Fruit fly (Drosophila melanogaster): ENCODE data around the gene CG2260.

CG2260 gene

dm6 chrX:8100026-8100825, 20.7 kb downstream of the CG2260 start (continued):
- no peak for TF ChIP-seq D (optimal IDR thresholded peaks at IDR 0.05)
- peak; percentile 78 for TF ChIP-seq D (GFP tag; optimal IDR thresholded peaks at IDR 0.05)
- no peak for TF ChIP-seq CG8290 (GFP tag; optimal IDR thresholded peaks at IDR 0.05)
- TF ChIP-seq CG8290 (tag; optimal IDR thresholded peaks at IDR 0.05) = peak in 1 of 2 experiments; percentile 53
- 0 out of 2 replicates have a peak, but pooled peaks have one; percentile 8 for TF ChIP-seq Gsc (GFP tag; IDR thresholded peaks at IDR 0.05)
- no peak for TF ChIP-seq ac (GFP tag; optimal IDR thresholded peaks at IDR 0.05)
- no peak for TF ChIP-seq sc (optimal IDR thresholded peaks at IDR 0.05)
- TF ChIP-seq sc (GFP tag; optimal IDR thresholded peaks at IDR 0.05) = peak; percentile 69
- peak; percentile 67; the same call in 1 of the 3 replicates for TF ChIP-seq jigr1 (GFP tag; IDR thresholded peaks at IDR 0.05)
- TF ChIP-seq CG9932 (GFP tag; IDR thresholded peaks at IDR 0.05) = peak; percentile 72
- TF ChIP-seq aop (GFP tag; IDR thresholded peaks at IDR 0.05) = no peak
- TF ChIP-seq Fer3 (tag; optimal IDR thresholded peaks at IDR 0.05) = peak; percentile 82
- TF ChIP-seq Lim3 (GFP tag; IDR thresholded peaks at IDR 0.05) = no peak
- peak; percentile 49 for TF ChIP-seq jumu (GFP tag; optimal IDR thresholded peaks at IDR 0.05)
- peak; percentile 71 for TF ChIP-seq CG12071 (GFP tag; optimal IDR thresholded peaks at IDR 0.05)
- peak; percentile 34 for TF ChIP-seq CG10565 (GFP tag; optimal IDR thresholded peaks at IDR 0.05)
- TF ChIP-seq abd-A (tag; optimal IDR thresholded peaks at IDR 0.05) = peak; percentile 61
- TF ChIP-seq CG1602 (GFP tag; optimal IDR thresholded peaks at IDR 0.05) = peak; percentile 43
- peak; percentile 93 for TF ChIP-seq sens (GFP tag)
- peak; percentile 80 for TF ChIP-seq CG11504 (tag; optimal IDR thresholded peaks at IDR 0.05)
- peak; percentile 67 for TF ChIP-seq CG34376 (GFP tag; optimal IDR thresholded peaks at IDR 0.05)
- TF ChIP-seq CG12744 (GFP tag; optimal IDR thresholded peaks at IDR 0.05) = peak; percentile 53
- TF ChIP-seq CG4707 (GFP tag; optimal IDR thresholded peaks at IDR 0.05) = no peak
- no peak for TF ChIP-seq CG7745 (tag; optimal IDR thresholded peaks at IDR 0.05)
- no peak for TF ChIP-seq CG30020 (tag; optimal IDR thresholded peaks at IDR 0.05)
- peak; percentile 32 for TF ChIP-seq twi (tag; optimal IDR thresholded peaks at IDR 0.05)
- peak; percentile 42 for TF ChIP-seq kah (GFP tag; optimal IDR thresholded peaks at IDR 0.05)

- TF ChIP-seq Rx (GFP tag; IDR thresholded peaks at IDR 0.05) = no peak
- no peak for TF ChIP-seq Mrtf (GFP tag; IDR thresholded peaks at IDR 0.05)
- no peak for TF ChIP-seq dpn (GFP tag; optimal IDR thresholded peaks at IDR 0.05)
- TF ChIP-seq rib (GFP tag; IDR thresholded peaks at IDR 0.05) = no peak
- TF ChIP-seq NC2β (GFP tag; optimal IDR thresholded peaks at IDR 0.05) = peak; percentile 3
- TF ChIP-seq sens (GFP tag) = peak; percentile 65
- TF ChIP-seq CG1529 (GFP tag; optimal IDR thresholded peaks at IDR 0.05) = peak; percentile 8
- TF ChIP-seq CG17568 (GFP tag; optimal IDR thresholded peaks at IDR 0.05) = peak; percentile 14
- no peak for TF ChIP-seq CG30020 (tag; optimal IDR thresholded peaks at IDR 0.05)
- TF ChIP-seq BEAF-32 (GFP tag; optimal IDR thresholded peaks at IDR 0.05) = peak; percentile 49
- no peak for TF ChIP-seq stc (GFP tag; IDR thresholded peaks at IDR 0.05)
- peak; percentile 29 for TF ChIP-seq CG10267 (tag; optimal IDR thresholded peaks at IDR 0.05)
- peak; percentile 6 for TF ChIP-seq BtbVII (GFP tag; optimal IDR thresholded peaks at IDR 0.05)
- peak; percentile 91 for TF ChIP-seq CG15514 (GFP tag; optimal IDR thresholded peaks at IDR 0.05)
- no peak for TF ChIP-seq CG11093 (GFP tag; IDR thresholded peaks at IDR 0.05)
- no peak for TF ChIP-seq gsb-n (tag; optimal IDR thresholded peaks at IDR 0.05)
- peak; percentile 70 for TF ChIP-seq pita (GFP tag; optimal IDR thresholded peaks at IDR 0.05)
- peak; percentile 39 for TF ChIP-seq HmgZ (tag; optimal IDR thresholded peaks at IDR 0.05)
- peak; percentile 37; the same call in 1 of the 2 replicates for TF ChIP-seq CG3847 (GFP tag; IDR thresholded peaks at IDR 0.05)
- peak; percentile 54 for TF ChIP-seq cg (GFP tag; optimal IDR thresholded peaks at IDR 0.05)
- 0 out of 3 replicates have a peak, but pooled peaks have one; percentile 25 for TF ChIP-seq ci (GFP tag; IDR thresholded peaks at IDR 0.05)
- peak; percentile 72 for TF ChIP-seq Lhr (GFP tag; optimal IDR thresholded peaks at IDR 0.05)
- no peak for TF ChIP-seq pho (GFP tag; optimal IDR thresholded peaks at IDR 0.05)
- no peak for TF ChIP-seq CG12155 (GFP tag; optimal IDR thresholded peaks at IDR 0.05)
- no peak for TF ChIP-seq B-H1 (GFP tag; IDR thresholded peaks at IDR 0.05)
- TF ChIP-seq CG13624 (GFP tag; optimal IDR thresholded peaks at IDR 0.05) = peak; percentile 18
Measured at dm6 chrX:8093722-8094177, 27.2 kb downstream of the CG2260 start, which contains the start of gene UbcE2H. UbcE2H (minus strand) TSS chrX:8094064.

Measured in whole organism, embryonic.